Fruit fly (Drosophila melanogaster) Kc167 (cell line): ENCODE measurements around the gene ND-39.

ENCODE experiments used
- Myc ChIP-seq: fragments of >200 bp; optimal IDR thresholded peaks from 2 replicates; lab custom pipeline; 2017; ENCODE audit warnings: missing external identifiers
- Sin3A ChIP-seq: fragments of >200 bp; optimal IDR thresholded peaks from 2 replicates; lab custom pipeline; 2018; ENCODE audit warnings: missing external identifiers
- h ChIP-seq: fragments of >200 bp; optimal IDR thresholded peaks from 3 replicates; lab custom pipeline; 2018; ENCODE audit warnings: missing external identifiers
- insv ChIP-seq: fragments of >200 bp; optimal IDR thresholded peaks from 3 replicates; lab custom pipeline; 2018; ENCODE audit warnings: missing external identifiers
- psq ChIP-seq: fragments of >200 bp; optimal IDR thresholded peaks from 2 replicates; lab custom pipeline; 2017; ENCODE audit warnings: missing external identifiers
- ttk ChIP-seq: sonication (Bioruptor generic); optimal IDR thresholded peaks from 2 replicates; lab custom pipeline; 2017; ENCODE audit warnings: missing external identifiers

ND-39 gene

DNA sequence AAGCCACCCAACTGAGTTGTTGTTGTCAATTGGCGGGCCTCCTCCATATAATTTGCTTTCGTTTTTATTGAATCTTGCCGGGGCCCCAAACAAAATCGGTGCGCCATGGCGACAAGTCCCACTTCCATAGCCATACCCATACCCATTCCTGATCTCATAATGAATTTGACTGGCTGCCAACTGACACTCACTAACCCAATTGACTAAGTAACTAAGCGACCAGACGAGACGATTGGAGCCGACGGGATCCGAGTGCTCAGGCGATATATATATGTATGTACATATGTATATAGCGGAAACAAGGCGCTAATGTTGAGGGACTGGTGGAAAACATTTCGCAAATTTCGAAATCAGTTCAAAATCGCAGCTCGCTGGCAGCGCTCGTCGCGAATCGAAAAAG is 25.3 kb upstream of the ND-39 start, which contains the start of gene Tdh:
Gene Tdh (plus strand): TSS at position 346 of the 400 bp plus-strand sequence.
- TF ChIP-seq h (lab: Kevin White, UChicago), result no peak
- no peak for TF ChIP-seq Myc (lab: Kevin White, UChicago)
- TF ChIP-seq insv (lab: Kevin White, UChicago), result no peak
- TF ChIP-seq psq (lab: Kevin White, UChicago), result no peak

DNA sequence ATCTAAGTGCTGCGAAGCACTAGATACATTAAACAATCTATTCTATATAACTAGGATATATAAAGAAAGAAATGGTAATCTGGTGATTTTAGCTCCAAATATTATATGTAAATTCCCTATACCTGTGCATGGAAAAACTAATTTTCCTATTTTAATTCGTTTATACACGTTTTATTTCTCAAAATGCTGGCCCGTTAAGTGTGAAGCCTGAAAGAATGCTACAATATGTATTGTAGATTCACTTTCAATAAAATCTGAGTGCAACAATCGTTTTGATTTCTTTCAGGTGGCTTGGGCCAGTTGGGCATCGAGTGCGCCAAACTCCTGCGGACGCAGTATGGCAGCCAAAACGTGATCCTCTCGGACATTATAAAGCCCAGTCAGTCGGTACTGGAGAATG is 24.4 kb upstream of the ND-39 start:
- TF ChIP-seq psq (lab: Kevin White, UChicago), result no peak
- TF ChIP-seq ttk, result no peak
- no peak for TF ChIP-seq Myc (lab: Kevin White, UChicago)

DNA sequence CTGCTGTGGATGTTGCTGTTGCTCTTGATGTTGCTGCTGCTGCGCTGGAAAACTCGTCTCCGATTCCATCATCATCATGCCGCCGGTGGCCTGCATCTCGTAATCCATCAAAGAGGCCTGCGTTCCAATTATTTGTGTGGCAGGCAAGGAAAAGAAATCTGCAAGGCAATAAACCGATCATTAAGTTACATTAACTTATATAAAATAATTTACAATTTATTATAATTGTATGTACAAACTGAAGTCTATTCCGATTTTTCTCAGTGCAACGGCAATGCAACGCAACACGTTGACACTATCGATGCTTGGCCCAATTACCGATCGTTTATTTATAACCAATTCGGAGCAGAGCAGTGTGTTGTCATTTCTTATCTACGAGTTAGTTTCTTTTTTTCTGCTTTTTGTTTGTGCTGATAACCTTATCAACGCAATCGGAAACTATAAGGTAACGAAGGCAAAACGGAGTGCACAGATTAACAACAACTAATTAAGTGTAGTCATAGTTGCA is 20.8 kb upstream of the ND-39 start:
- TF ChIP-seq psq (lab: Kevin White, UChicago) (no peak), insv (lab: Kevin White, UChicago) (no peak), ttk (no peak), h (lab: Kevin White, UChicago) (no peak), Myc (lab: Kevin White, UChicago) (no peak), Sin3A (lab: Kevin White, UChicago) (no peak)

DNA sequence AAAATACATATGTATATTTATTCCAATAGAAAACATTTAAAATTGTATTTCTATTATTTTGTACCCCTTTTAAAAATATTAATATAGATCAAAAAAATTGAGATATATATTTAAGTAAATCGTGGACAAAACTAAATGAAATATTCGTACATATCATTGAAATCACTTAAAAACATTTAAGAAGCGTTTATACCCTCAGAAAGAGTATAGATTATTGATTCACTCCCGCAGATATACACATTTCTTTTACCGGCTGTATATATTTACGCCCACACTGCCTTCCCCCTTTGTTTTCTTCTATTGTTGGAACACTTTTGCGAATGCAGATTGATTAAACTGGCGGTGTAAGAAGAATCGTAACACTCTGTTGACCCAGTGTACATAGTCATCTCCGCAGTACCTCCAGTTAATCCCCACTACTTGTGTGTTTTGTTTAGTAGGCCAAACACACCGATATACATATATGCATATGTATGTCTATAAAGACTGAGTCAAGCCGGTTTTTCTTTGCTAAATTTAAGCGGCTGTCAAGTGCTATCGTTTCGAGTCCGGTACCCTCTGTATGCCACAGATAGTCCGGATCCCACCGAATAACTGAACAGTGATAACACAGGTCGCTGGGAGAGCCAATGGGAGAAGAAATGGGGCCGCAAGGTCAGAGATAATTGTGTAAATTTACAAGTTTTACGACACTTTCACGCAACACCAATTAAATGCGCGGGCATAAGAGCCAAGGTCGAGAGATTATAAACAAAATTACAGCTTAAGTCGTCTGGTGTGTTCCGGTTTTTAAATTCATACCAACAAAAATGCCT is 20.2 kb upstream of the ND-39 start:
- TF ChIP-seq Sin3A (lab: Kevin White, UChicago) (no peak), ttk (no peak), insv (lab: Kevin White, UChicago) (no peak), Myc (lab: Kevin White, UChicago) (no peak), h (lab: Kevin White, UChicago) (no peak), psq (lab: Kevin White, UChicago) (no peak)

DNA sequence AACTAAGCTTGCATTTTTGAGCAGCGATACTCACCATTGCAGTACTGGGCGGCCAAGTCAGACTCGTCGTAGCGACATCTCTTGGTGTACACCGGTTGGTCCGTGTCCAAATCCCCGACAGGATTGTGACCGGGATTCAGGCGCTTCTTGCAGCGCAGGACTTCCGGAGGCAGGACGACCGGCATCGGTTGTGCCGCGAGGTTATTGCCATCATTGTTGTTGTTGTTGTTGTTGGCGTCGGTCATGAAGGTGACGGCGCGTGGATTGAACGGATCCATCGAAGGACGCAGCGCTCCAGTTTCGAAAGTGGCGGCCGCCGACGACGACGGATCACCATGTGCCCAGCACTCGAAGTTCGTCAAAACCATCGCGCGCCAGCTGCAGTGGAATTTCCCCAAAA is 19.3 kb upstream of the ND-39 start:
- TF ChIP-seq insv (lab: Kevin White, UChicago) (no peak), Myc (lab: Kevin White, UChicago) (no peak), h (lab: Kevin White, UChicago) (no peak), ttk (no peak), Sin3A (lab: Kevin White, UChicago) (no peak), psq (lab: Kevin White, UChicago) (no peak)

DNA sequence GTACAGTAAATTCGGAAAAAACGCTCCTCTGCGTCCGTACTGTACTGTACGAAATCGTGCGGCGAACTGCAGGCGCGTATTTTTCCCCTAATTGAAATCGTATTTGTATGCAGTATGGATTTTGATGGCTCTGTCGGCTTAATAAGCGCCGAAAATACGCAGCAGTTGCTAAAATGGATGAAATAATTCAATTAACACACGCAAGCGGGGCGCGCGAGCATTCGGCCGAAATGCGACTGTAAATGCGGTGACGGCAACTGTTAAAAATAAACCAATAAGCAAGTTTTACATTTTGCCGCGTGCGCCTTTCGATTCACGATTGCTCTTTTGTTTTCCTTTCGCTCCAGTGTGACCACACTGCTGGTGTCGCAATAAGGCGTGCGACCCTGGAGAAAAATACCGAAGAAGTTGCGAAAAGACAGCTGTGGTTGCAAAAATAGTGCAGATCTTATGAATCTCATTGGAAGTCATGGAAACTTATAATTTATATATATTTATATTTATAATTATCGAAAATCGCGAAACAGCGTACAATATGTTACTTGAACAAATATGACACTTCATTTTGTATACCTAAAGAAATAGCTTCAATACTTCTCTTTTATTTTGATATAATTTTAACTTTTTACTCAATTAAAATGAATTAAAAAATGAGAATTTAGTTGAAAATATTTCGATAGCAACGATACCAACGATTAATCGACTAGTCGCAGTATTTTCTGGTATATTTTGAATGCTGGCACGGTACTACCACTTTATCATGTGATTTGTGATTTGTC is 18.7 kb upstream of the ND-39 start, which contains the start of the genes CG32428 and CG5969:
Gene CG32428 (minus strand): TSS at position 703 of the 779 bp plus-strand sequence.
Gene CG5969 (plus strand): TSS at position 763 of the 779 bp plus-strand sequence.
- TF ChIP-seq Myc (lab: Kevin White, UChicago) (no peak), psq (lab: Kevin White, UChicago) (no peak), insv (lab: Kevin White, UChicago) (no peak), ttk (no peak), h (lab: Kevin White, UChicago) (no peak), Sin3A (lab: Kevin White, UChicago) (no peak)

DNA sequence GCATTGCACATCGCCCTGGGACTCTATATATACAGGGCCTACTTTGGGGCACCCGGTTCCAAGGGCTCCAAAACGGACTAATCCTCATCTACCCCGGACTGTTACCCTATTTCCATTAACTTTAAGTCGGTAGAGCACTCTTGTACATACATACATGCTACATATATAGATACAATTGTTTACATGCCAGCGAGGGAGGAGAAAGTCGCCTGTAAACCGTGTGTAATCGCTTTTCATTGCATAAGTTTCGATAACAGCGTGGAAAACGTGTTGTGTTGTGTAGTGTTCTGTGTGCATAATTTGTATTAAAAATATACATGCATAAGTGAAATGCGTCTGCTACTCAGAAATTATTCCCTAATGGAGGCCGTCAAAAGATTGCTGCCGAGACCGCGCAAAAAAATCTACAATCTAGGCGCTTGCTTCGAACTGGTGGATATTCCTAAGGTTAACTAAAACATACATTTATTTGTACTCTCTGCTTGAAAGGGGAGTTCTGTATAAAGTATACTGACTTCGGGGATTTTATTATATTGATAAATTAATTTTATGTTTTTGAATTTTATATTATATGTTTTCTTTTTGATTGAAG is 17.6 kb upstream of the ND-39 start, which contains the start of gene isoQC:
Gene isoQC (plus strand): TSS at position 270 of the 592 bp plus-strand sequence.
- TF ChIP-seq psq (lab: Kevin White, UChicago), result no peak
- no peak for TF ChIP-seq h (lab: Kevin White, UChicago)
- no peak for TF ChIP-seq Myc (lab: Kevin White, UChicago)
- TF ChIP-seq Sin3A (lab: Kevin White, UChicago), result no peak
- no peak for TF ChIP-seq insv (lab: Kevin White, UChicago)
- TF ChIP-seq ttk, result no peak

DNA sequence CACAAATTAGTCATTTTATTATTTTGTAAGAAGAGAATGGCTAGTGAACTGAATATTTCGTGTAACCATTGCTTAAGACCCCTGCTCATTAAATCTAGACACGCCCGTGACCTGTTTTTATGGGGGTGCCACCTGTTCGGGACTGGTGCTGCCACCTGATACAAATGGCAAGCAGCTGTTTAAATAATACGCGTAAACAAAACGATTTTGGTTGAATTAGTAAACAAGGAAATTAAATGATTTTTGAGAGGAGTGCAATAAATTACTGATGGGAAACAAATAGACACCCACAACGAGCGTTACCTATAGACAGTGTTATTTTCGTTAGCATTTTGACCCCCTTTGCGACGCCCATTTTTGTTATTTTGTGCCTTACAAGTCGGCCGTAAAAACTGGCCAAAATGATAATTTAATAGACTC is 17.1 kb upstream of the ND-39 start:
- TF ChIP-seq Myc (lab: Kevin White, UChicago) (no peak), insv (lab: Kevin White, UChicago) (no peak), psq (lab: Kevin White, UChicago) (no peak), h (lab: Kevin White, UChicago) (no peak), ttk (no peak), Sin3A (lab: Kevin White, UChicago) (no peak)

DNA sequence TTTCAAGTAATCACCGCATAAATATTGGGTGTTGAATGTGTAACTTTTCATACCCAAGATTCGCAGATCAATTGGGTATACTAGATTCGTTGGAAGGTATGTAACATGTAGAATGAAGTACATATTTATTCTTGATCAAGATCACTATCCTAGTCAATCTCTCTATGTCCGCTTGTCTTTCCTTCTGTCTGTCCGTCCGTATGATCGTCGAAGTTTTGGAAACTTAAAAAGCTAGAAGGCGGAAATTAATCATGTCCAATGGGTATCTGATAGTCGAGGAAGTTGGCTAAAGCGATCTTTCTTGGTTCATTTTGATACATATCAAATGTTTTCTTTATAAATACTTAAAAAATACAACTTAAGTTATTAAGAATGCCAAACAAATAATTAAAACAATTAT is 4.2 kb upstream of the ND-39 start:
- TF ChIP-seq insv (lab: Kevin White, UChicago), result no peak
- TF ChIP-seq ttk, result no peak
- no peak for TF ChIP-seq psq (lab: Kevin White, UChicago)
- no peak for TF ChIP-seq h (lab: Kevin White, UChicago)
- TF ChIP-seq Sin3A (lab: Kevin White, UChicago), result no peak

DNA sequence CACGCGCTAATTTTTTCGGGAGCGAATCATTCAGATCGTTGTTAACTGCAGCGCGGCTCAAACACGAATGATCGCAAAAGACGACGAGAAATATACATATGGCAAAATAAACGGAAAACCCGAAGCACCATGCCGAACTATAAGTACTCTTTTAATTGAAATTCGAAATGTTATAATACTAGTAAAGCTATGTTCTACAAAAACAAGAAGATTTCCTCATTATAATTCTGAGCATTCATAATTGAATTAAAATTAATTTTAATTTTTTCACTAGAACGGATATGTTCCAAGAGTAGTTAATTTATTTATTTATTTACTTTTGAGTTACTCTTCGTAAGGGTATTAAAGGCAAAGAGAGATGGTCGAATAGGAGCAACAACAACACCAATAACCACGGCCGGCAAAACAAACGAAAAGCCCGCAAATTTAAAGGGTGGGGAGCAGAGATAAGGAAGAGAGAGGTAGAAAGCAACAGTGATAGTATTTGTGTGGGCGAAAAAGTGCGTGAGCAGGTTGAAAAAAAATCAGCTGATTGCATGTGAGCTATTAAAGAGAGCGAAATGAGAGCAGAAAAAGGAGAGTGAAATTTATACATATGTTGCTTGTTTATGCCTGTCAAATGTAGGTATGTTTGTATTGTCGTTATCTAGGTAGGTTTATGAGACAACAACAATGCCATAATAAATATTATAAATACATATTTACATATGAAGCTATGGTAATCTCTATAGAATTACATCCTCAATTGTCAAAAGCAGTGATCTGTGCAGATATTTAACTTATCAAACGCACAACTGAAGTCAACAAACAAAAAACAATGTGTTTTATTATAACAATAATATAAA is 1.8 kb downstream of the ND-39 start:
- TF ChIP-seq insv (lab: Kevin White, UChicago) (no peak), psq (lab: Kevin White, UChicago) (no peak), Myc (lab: Kevin White, UChicago) (no peak), ttk (no peak), h (lab: Kevin White, UChicago) (no peak), Sin3A (lab: Kevin White, UChicago) (no peak)
